Fruit fly (Drosophila melanogaster) ovary, adult (tissue): ENCODE data around the gene Grip91.

ENCODE experiments used
- CG17801 ChIP-seq: fragments of 200-800 bp; optimal IDR thresholded peaks from 2 replicates; lab custom pipeline; 2019; ENCODE audit warnings: missing biosample characterization, mild to moderate bottlenecking, missing genetic modification characterization, moderate library complexity; ENCODE audit not compliant: partially characterized antibody

Gene Grip91

dm6 chrX:13740992-13741391 lies 3.5 kb downstream of the Grip91 start:
- no peak for TF ChIP-seq CG17801 (GFP tag; lab: Kevin White, UChicago)

- TF ChIP-seq CG17801 (GFP tag; lab: Kevin White, UChicago), result peak; percentile 87
Measured at dm6 chrX:13740062-13740461, 4.4 kb downstream of the Grip91 start.

- TF ChIP-seq CG17801 (GFP tag; lab: Kevin White, UChicago), result peak; percentile 98
Measured at dm6 chrX:13739411-13739888, 5.0 kb downstream of the Grip91 start, which contains the start of gene CG11151. Gene CG11151, plus strand, starts transcription at chrX:13739744.

- no peak for TF ChIP-seq CG17801 (GFP tag; lab: Kevin White, UChicago)
Measured at dm6 chrX:13737939-13738338, 6.5 kb downstream of the Grip91 start, which contains the start of gene CG11134. Gene CG11134, plus strand, starts transcription at chrX:13737942.

- no peak for TF ChIP-seq CG17801 (GFP tag; lab: Kevin White, UChicago)
Measured at dm6 chrX:13736174-13736482, 8.4 kb downstream of the Grip91 start, which contains the start of gene g. Gene g, minus strand, starts transcription at chrX:13736278.

dm6 chrX:13735322-13736173 lies 8.9 kb downstream of the Grip91 start:
- no peak for TF ChIP-seq CG17801 (GFP tag; lab: Kevin White, UChicago)

- peak; percentile 82 for TF ChIP-seq CG17801 (GFP tag; lab: Kevin White, UChicago)
Measured at dm6 chrX:13734866-13735265, 9.6 kb downstream of the Grip91 start.

- TF ChIP-seq CG17801 (GFP tag; lab: Kevin White, UChicago), result peak; percentile 38
Measured at dm6 chrX:13721934-13722333, 22.5 kb downstream of the Grip91 start, which contains the start of the genes Mrgn1 and mus101. Gene Mrgn1, minus strand, starts transcription at chrX:13721977. Gene mus101, plus strand, starts transcription at chrX:13722246.

dm6 chrX:13717982-13718402 lies 26.5 kb downstream of the Grip91 start, which contains the start of gene Nadsyn:
Gene Nadsyn, minus strand, starts transcription at chrX:13718285.
- peak; percentile 28 for TF ChIP-seq CG17801 (GFP tag; lab: Kevin White, UChicago)

dm6 chrX:13699666-13700065 lies 44.8 kb downstream of the Grip91 start:
- no peak for TF ChIP-seq CG17801 (GFP tag; lab: Kevin White, UChicago)

- TF ChIP-seq CG17801 (GFP tag; lab: Kevin White, UChicago), result no peak
Measured at dm6 chrX:13698717-13699427, 45.6 kb downstream of the Grip91 start.

- no peak for TF ChIP-seq CG17801 (GFP tag; lab: Kevin White, UChicago)
Measured at dm6 chrX:13691992-13692391, 52.5 kb downstream of the Grip91 start, which contains the start of gene Nna1. Gene Nna1, plus strand, starts transcription at chrX:13692292.
